Worm (Caenorhabditis elegans) whole organism, mixed stage, embryonic: ENCODE measurements around the gene phf-5.

ENCODE experiments used
- bed-3 ChIP-seq: fragments of 200-800 bp; sonication (Bioruptor generic); optimal IDR thresholded peaks from 3 replicates; lab custom pipeline; 2018; ENCODE audit warnings: mild to moderate bottlenecking, missing genetic modification characterization, moderate library complexity, missing compliant biosample characterization
- blmp-1 ChIP-seq: fragments of 150-350 bp; optimal IDR thresholded peaks from 2 replicates; lab custom pipeline; 2014; ENCODE audit warnings: missing biosample characterization, missing genetic modification characterization
- ceh-39 ChIP-seq: fragments of 150-350 bp; optimal IDR thresholded peaks from 2 replicates; lab custom pipeline; 2014; ENCODE audit warnings: missing biosample characterization, missing genetic modification characterization
- ceh-43 ChIP-seq: fragments of 200-800 bp; sonication (Bioruptor generic); optimal IDR thresholded peaks from 2 replicates; lab custom pipeline; 2018; ENCODE audit warnings: mild to moderate bottlenecking, missing genetic modification characterization, moderate library complexity, missing compliant biosample characterization
- ceh-83 ChIP-seq: fragments of 200-800 bp; sonication (Bioruptor generic); optimal IDR thresholded peaks from 2 replicates; lab custom pipeline; 2018; ENCODE audit warnings: mild to moderate bottlenecking, missing genetic modification characterization, missing compliant biosample characterization
- ces-1 ChIP-seq: fragments of 150-350 bp; optimal IDR thresholded peaks from 2 replicates; lab custom pipeline; 2014; ENCODE audit warnings: missing biosample characterization, missing genetic modification reagents, missing genetic modification characterization
- cnd-1 ChIP-seq: fragments of 200-800 bp; sonication (Bioruptor generic); optimal IDR thresholded peaks from 2 replicates; lab custom pipeline; 2018; ENCODE audit warnings: mild to moderate bottlenecking, missing genetic modification characterization, missing compliant biosample characterization
- drap-1 ChIP-seq: fragments of 200-800 bp; sonication (Bioruptor generic); optimal IDR thresholded peaks from 3 replicates; lab custom pipeline; 2018; ENCODE audit warnings: mild to moderate bottlenecking, missing genetic modification characterization, missing compliant biosample characterization
- flh-1 ChIP-seq: fragments of 200-800 bp; sonication (Bioruptor generic); optimal IDR thresholded peaks from 2 replicates; lab custom pipeline; 2018; ENCODE audit warnings: mild to moderate bottlenecking, missing genetic modification characterization, moderate library complexity, missing compliant biosample characterization
- ham-2 ChIP-seq: fragments of 200-800 bp; sonication (Bioruptor generic); optimal IDR thresholded peaks from 2 replicates; lab custom pipeline; 2018; ENCODE audit warnings: mild to moderate bottlenecking, missing genetic modification characterization, missing compliant biosample characterization
- hlh-1 ChIP-seq: fragments of 150-350 bp; optimal IDR thresholded peaks from 2 replicates; lab custom pipeline; 2014; ENCODE audit warnings: missing biosample characterization, missing genetic modification reagents, missing genetic modification characterization
- lin-13 ChIP-seq: fragments of 150-350 bp; optimal IDR thresholded peaks from 2 replicates; lab custom pipeline; 2014; ENCODE audit warnings: missing biosample characterization, missing genetic modification characterization
- lin-32 ChIP-seq: fragments of 200-800 bp; sonication (Bioruptor generic); optimal IDR thresholded peaks from 2 replicates; lab custom pipeline; 2018; ENCODE audit warnings: mild to moderate bottlenecking, missing genetic modification characterization, missing compliant biosample characterization
- lsy-2 ChIP-seq: fragments of 150-350 bp; optimal IDR thresholded peaks from 2 replicates; lab custom pipeline; 2014; ENCODE audit warnings: missing biosample characterization, missing genetic modification characterization
- mab-5 ChIP-seq: fragments of 150-350 bp; optimal IDR thresholded peaks from 2 replicates; lab custom pipeline; 2014; ENCODE audit warnings: missing biosample characterization, missing genetic modification characterization
- mep-1 ChIP-seq: fragments of 150-350 bp; optimal IDR thresholded peaks from 2 replicates; lab custom pipeline; 2017; ENCODE audit warnings: missing biosample characterization, missing genetic modification reagents, missing genetic modification characterization, inconsistent platforms
- mls-2 ChIP-seq: sonication (generic microtip); optimal IDR thresholded peaks from 2 replicates; lab custom pipeline; 2016; ENCODE audit warnings: mild to moderate bottlenecking, missing genetic modification characterization, moderate library complexity, missing compliant biosample characterization
- nhr-12 ChIP-seq: fragments of 150-350 bp; optimal IDR thresholded peaks from 2 replicates; lab custom pipeline; 2014; ENCODE audit warnings: missing biosample characterization, missing genetic modification characterization
- nhr-2 ChIP-seq: fragments of 150-350 bp; optimal IDR thresholded peaks from 2 replicates; lab custom pipeline; 2014; ENCODE audit warnings: missing biosample characterization, missing genetic modification characterization
- nhr-237 ChIP-seq: fragments of 150-350 bp; optimal IDR thresholded peaks from 2 replicates; lab custom pipeline; 2014; ENCODE audit warnings: missing biosample characterization, missing genetic modification characterization
- nhr-28 ChIP-seq: fragments of 150-350 bp; optimal IDR thresholded peaks from 2 replicates; lab custom pipeline; 2014; ENCODE audit warnings: missing biosample characterization, missing genetic modification characterization
- nhr-76 ChIP-seq: sonication (generic microtip); optimal IDR thresholded peaks from 2 replicates; lab custom pipeline; 2017; ENCODE audit warnings: missing biosample characterization, missing genetic modification characterization
- pha-4 ChIP-seq: fragments of 150-350 bp; optimal IDR thresholded peaks from 2 replicates; lab custom pipeline; 2018; ENCODE audit warnings: missing biosample characterization, missing genetic modification reagents, missing genetic modification characterization
- sem-2 ChIP-seq: fragments of 200-800 bp; sonication (Bioruptor generic); optimal IDR thresholded peaks from 2 replicates; lab custom pipeline; 2018; ENCODE audit warnings: mild to moderate bottlenecking, missing genetic modification characterization, missing compliant biosample characterization
- sptf-1 ChIP-seq: sonication (generic microtip); optimal IDR thresholded peaks from 2 replicates; lab custom pipeline; 2017; ENCODE audit warnings: mild to moderate bottlenecking, missing genetic modification characterization, moderate library complexity, missing compliant biosample characterization
- tbx-8 ChIP-seq: fragments of 200-800 bp; sonication (Bioruptor generic); optimal IDR thresholded peaks from 2 replicates; lab custom pipeline; 2018; ENCODE audit warnings: mild to moderate bottlenecking, missing genetic modification characterization, moderate library complexity, missing compliant biosample characterization
- unc-120 ChIP-seq: sonication (generic microtip); optimal IDR thresholded peaks from 2 replicates; lab custom pipeline; 2017; ENCODE audit warnings: missing genetic modification characterization, missing compliant biosample characterization; ENCODE audit not compliant: poor library complexity, severe bottlenecking
- unc-39 ChIP-seq: fragments of 150-350 bp; optimal IDR thresholded peaks from 2 replicates; lab custom pipeline; 2014; ENCODE audit warnings: missing biosample characterization, missing genetic modification characterization
- unc-62 ChIP-seq: fragments of 150-350 bp; optimal IDR thresholded peaks from 2 replicates; lab custom pipeline; 2014; ENCODE audit warnings: missing biosample characterization, missing genetic modification reagents, missing genetic modification characterization
- zip-8 ChIP-seq: fragments of 150-350 bp; optimal IDR thresholded peaks from 2 replicates; lab custom pipeline; 2014; ENCODE audit warnings: missing biosample characterization, missing genetic modification characterization
- ztf-11 ChIP-seq: fragments of 150-350 bp; optimal IDR thresholded peaks from 2 replicates; lab custom pipeline; 2014; ENCODE audit warnings: missing biosample characterization, missing genetic modification characterization

phf-5 gene

DNA sequence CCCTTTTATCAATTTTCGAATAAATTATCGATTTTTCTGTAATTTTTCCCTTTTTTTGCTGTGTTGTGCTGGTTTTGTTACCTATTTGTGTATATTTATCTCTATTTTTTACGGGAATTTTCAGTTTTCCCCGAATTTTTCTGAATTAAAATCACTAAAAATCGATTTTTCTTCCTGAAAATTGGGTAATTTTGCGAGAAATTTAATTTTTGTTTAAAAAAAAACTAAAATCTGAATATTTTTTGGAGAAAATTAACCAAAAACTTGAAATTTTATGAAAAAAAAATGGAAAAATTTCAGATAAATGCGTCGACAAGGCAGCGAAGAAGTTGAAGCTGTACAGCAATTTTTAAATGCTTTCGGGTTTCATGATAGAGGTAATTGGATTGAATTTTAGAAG, 3.9 kb downstream of the phf-5 start, which contains the start of gene gip-1:
TSS of gene gip-1 (plus strand) at position 301 of the 400 bp plus-strand sequence.
- TF ChIP-seq zip-8 (no peak), blmp-1 (tag; lab: Kevin White, UChicago) (no peak), lin-32 (GFP tag; lab: Kevin White, UChicago) (no peak), ham-2 (no peak), sptf-1 (tag; lab: Kevin White, UChicago) (no peak), ces-1 (no peak), ceh-39 (no peak), tbx-8 (GFP tag; lab: Kevin White, UChicago) (no peak)
- TF ChIP-seq, all 35 proteins: peak for 0

DNA sequence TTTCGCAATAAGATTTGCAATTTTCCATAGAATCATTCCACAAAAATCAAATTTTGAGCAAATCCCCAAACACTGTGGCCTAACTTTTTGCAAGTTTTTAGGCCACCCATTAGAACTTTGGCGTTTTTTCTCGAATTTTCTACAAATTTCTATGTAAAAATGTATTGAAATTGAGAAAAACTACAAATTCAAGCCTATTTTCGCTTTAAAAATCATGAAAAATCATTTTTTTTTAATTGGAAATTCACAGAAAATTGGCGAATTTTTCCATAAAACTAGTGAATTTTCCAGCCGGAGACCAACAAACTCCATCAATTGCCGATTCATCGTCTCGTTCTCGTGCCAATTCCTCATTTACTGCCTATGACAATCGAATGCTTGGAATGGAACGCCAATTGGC, 6.6 kb downstream of the phf-5 start:
- TF ChIP-seq sem-2 (GFP tag; lab: Kevin White, UChicago) (no peak), mls-2 (tag; lab: Kevin White, UChicago) (no peak), cnd-1 (tag; lab: Kevin White, UChicago) (no peak), ztf-11 (tag; lab: Kevin White, UChicago) (no peak), sptf-1 (tag; lab: Kevin White, UChicago) (no peak), ham-2 (no peak), unc-39 (tag; lab: Kevin White, UChicago) (no peak), bed-3 (GFP tag; lab: Kevin White, UChicago) (no peak), lin-32 (GFP tag; lab: Kevin White, UChicago) (no peak), ceh-83 (GFP tag; lab: Kevin White, UChicago) (no peak), blmp-1 (tag; lab: Kevin White, UChicago) (no peak), nhr-2 (tag; lab: Kevin White, UChicago) (no peak), mep-1 (tag; lab: Kevin White, UChicago) (no peak), nhr-76 (tag; lab: Kevin White, UChicago) (no peak), zip-8 (no peak), nhr-237 (no peak)

DNA sequence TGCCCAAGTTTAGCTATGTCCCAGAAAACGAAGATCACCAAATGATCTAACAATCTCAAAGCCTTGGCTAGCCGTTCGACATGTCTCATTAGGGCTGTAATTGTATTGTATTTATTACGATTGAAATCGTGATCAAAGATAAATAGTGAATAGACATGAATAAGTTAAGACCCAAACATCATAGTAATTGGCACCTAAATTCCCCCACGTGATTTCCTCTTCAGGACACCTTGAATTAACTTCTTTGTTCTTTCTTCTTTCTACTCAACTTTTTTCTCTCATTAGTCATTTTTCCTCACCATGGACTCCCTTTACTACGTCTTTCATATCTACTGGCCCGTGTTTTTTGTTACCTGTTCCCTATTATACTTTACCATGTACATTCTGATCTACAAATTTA, 19.3 kb downstream of the phf-5 start, which contains the start of gene srd-69:
TSS of gene srd-69 (plus strand) at position 301 of the 400 bp plus-strand sequence.
- TF ChIP-seq cnd-1 (tag; lab: Kevin White, UChicago) (no peak), unc-120 (no peak), unc-39 (tag; lab: Kevin White, UChicago) (no peak), mab-5 (tag; lab: Kevin White, UChicago) (no peak), nhr-2 (tag; lab: Kevin White, UChicago) (no peak), ceh-43 (no peak), drap-1 (GFP tag; lab: Kevin White, UChicago) (no peak), hlh-1 (no peak), unc-62 (GFP tag; lab: Kevin White, UChicago) (no peak), lin-13 (no peak), sem-2 (GFP tag; lab: Kevin White, UChicago) (no peak), mep-1 (tag; lab: Kevin White, UChicago) (no peak), pha-4 (tag; lab: Kevin White, UChicago) (no peak), nhr-76 (tag; lab: Kevin White, UChicago) (no peak), nhr-28 (tag; lab: Kevin White, UChicago) (no peak), lsy-2 (tag; lab: Kevin White, UChicago) (no peak), lin-32 (GFP tag; lab: Kevin White, UChicago) (no peak), flh-1 (GFP tag; lab: Kevin White, UChicago) (no peak), bed-3 (GFP tag; lab: Kevin White, UChicago) (no peak)

DNA sequence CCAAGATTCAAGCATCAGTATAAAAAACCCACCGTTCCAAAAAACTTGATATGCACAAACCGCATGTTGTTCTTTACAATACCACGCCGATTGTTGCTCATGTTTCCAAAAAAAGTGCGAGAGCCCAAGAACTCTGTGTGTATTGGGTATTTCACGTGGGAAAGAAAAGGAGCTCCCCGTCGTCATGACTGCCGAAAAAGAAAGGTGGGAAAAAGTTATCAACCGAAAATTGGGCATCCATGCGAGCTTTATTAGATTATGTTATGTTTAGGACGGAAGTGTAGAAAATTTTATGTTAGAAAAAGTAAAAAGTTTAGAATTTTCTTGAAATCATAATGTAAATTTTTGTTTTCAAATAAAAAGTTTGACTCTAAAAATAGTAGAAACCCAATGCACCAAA, 25.1 kb downstream of the phf-5 start, which contains the start of gene H04J21.4:
TSS of gene H04J21.4 (minus strand) at position 101 of the 400 bp plus-strand sequence.
- TF ChIP-seq ceh-43, result no peak

DNA sequence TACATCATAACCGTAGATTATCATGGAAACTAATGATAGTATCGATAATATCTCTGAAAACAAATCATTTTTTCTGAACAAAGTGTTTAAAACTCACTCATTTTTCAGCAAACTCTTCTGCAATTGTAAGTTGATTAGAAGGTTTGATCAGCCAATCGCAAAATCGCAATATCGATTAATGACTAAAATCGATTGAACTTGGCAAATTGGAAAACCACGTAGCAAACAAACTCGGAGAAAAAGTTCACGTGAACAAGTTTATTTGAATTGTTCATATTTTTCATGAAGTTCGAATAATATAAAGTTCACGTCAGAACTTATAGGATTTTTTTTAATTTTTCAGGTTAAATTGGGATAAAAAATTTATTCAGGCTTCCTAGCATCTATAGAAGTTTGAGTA, 28.5 kb downstream of the phf-5 start, which contains the start of gene H04J21.1:
TSS of gene H04J21.1 (minus strand) at position 101 of the 400 bp plus-strand sequence.
- no peak for TF ChIP-seq ceh-43
- no peak for TF ChIP-seq nhr-12
- TF ChIP-seq unc-39 (tag; lab: Kevin White, UChicago), result no peak
- no peak for TF ChIP-seq ceh-83 (GFP tag; lab: Kevin White, UChicago)
- no peak for TF ChIP-seq mep-1 (tag; lab: Kevin White, UChicago)
- no peak for TF ChIP-seq hlh-1
- no peak for TF ChIP-seq ceh-39
- TF ChIP-seq ham-2, result no peak
- TF ChIP-seq flh-1 (GFP tag; lab: Kevin White, UChicago), result no peak
- TF ChIP-seq pha-4 (tag; lab: Kevin White, UChicago), result no peak
- TF ChIP-seq nhr-2 (tag; lab: Kevin White, UChicago), result no peak
- TF ChIP-seq mab-5 (tag; lab: Kevin White, UChicago), result no peak
- TF ChIP-seq cnd-1 (tag; lab: Kevin White, UChicago), result no peak
- no peak for TF ChIP-seq ztf-11 (tag; lab: Kevin White, UChicago)
- TF ChIP-seq, all 35 proteins: peak for 0
